Worm (Caenorhabditis elegans) whole organism, early embryonic: ENCODE data around the gene pir-1.

ENCODE experiments used
- ama-1 ChIP-seq: fragments of 150-350 bp; optimal IDR thresholded peaks from 2 replicates; lab custom pipeline; 2014
- hmg-4 ChIP-seq: fragments of 200-800 bp; sonication (Bioruptor generic); optimal IDR thresholded peaks from 2 replicates; lab custom pipeline; 2018; ENCODE audit warnings: mild to moderate bottlenecking, missing genetic modification characterization, missing compliant biosample characterization

DNA sequence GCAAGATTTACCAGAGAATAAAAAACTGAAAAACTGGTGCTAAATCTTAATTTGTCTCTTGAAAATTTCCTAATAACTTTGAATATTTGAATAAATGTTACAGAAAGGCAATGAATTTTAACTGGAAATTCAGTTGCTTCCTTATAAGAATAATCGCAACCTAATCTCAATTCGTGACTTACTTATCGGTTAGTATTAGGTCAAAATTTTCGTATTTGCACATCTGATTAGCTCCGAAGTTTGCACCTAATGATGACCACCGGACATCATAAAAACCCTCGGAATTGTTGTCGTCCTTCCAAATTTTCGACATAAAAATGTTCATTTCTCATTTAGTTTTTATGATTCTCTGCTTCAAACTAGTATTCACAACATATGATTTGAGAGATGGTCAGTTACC lies 39.3 kb upstream of the pir-1 start, which contains the start of gene C16D2.3:
- TF ChIP-seq ama-1 (no peak), hmg-4 (no peak)
